Worm (Caenorhabditis elegans) whole organism, L4 larva: Measurements from ENCODE around the gene srh-34.
A peak's percentile ranks its signal among the peaks of the same experiment; 100 is the strongest.

Experiments
- F49E8.2 ChIP-seq: sonication (generic microtip); optimal IDR thresholded peaks from 2 replicates; lab custom pipeline; 2016; ENCODE audit warnings: missing compliant biosample characterization, mild to moderate bottlenecking, missing genetic modification characterization, borderline replicate concordance
- R02D3.7 ChIP-seq: fragments of 150-350 bp; sonication (generic microtip); optimal IDR thresholded peaks from 3 replicates; lab custom pipeline; 2014; ENCODE audit warnings: missing biosample characterization, missing genetic modification characterization
- ZK337.2 ChIP-seq: fragments of 200-800 bp; sonication (Bioruptor generic); IDR thresholded peaks from 2 replicates; pipeline ENCODE4 v1.3.6; 2022; ENCODE audit warnings: missing genetic modification reagents, missing genetic modification characterization, missing compliant biosample characterization
- aha-1 ChIP-seq: fragments of 150-350 bp; peaks from one replicate; lab custom pipeline; 2014; ENCODE audit warnings: missing biosample characterization, missing genetic modification characterization
- ama-1 ChIP-seq: fragments of 150-350 bp; optimal IDR thresholded peaks from 2 replicates; lab custom pipeline; 2014; ENCODE audit warnings: inconsistent platforms, mixed read lengths
- ceh-32 ChIP-seq: sonication (generic microtip); optimal IDR thresholded peaks from 2 replicates; lab custom pipeline; 2016; ENCODE audit warnings: mild to moderate bottlenecking, missing genetic modification characterization, missing compliant biosample characterization; ENCODE audit not compliant: poor library complexity
- ceh-62 ChIP-seq: sonication (generic microtip); optimal IDR thresholded peaks from 2 replicates; lab custom pipeline; 2017; ENCODE audit warnings: missing biosample characterization, missing genetic modification characterization
- ceh-82 ChIP-seq: sonication (generic microtip); optimal IDR thresholded peaks from 2 replicates; lab custom pipeline; 2017; ENCODE audit warnings: missing biosample characterization, missing genetic modification characterization
- ces-1 ChIP-seq: fragments of 150-350 bp; sonication (generic microtip); optimal IDR thresholded peaks from 4 replicates; lab custom pipeline; 2014; ENCODE audit warnings: missing biosample characterization, missing genetic modification reagents, missing genetic modification characterization
- cey-2 ChIP-seq: sonication (generic microtip); optimal IDR thresholded peaks from 3 replicates; lab custom pipeline; 2017; ENCODE audit warnings: missing genetic modification characterization, mild to moderate bottlenecking, missing compliant biosample characterization, antibody characterized with exemption, borderline replicate concordance; ENCODE audit not compliant: insufficient read depth
- ctbp-1 ChIP-seq: fragments of 200-800 bp; sonication (Bioruptor generic); IDR thresholded peaks from 2 replicates; pipeline ENCODE4 v1.3.6; 2022; ENCODE audit warnings: missing genetic modification reagents, missing genetic modification characterization, missing compliant biosample characterization
- daf-16 ChIP-seq, 3 experiments: sonication (generic microtip); optimal IDR thresholded peaks; 2 replicates each; lab custom pipeline; 2016 to 2017; ENCODE audit warnings: missing genetic modification characterization in 3 of 3, missing genetic modification reagents in 3 of 3, mild to moderate bottlenecking in 2 of 3, missing compliant biosample characterization in 2 of 3, missing biosample characterization in 1 of 3, moderate library complexity in 1 of 3
- daf-19 ChIP-seq: fragments of 200-800 bp; sonication (Bioruptor generic); conservative IDR thresholded peaks from 2 replicates; pipeline ENCODE4 v1.3.6; 2022; ENCODE audit warnings: missing genetic modification characterization, missing compliant biosample characterization
- daf-8 ChIP-seq: fragments of 200-800 bp; sonication (Bioruptor generic); IDR thresholded peaks from 2 replicates; pipeline ENCODE4 v1.3.6; 2022; ENCODE audit warnings: missing genetic modification characterization, missing compliant biosample characterization
- dpl-1 ChIP-seq: fragments of 150-350 bp; optimal IDR thresholded peaks from 2 replicates; lab custom pipeline; 2014; ENCODE audit warnings: missing biosample characterization, missing genetic modification reagents, missing genetic modification characterization
- duxl-1 ChIP-seq: sonication (generic microtip); optimal IDR thresholded peaks from 2 replicates; lab custom pipeline; 2016; ENCODE audit warnings: mild to moderate bottlenecking, missing genetic modification characterization, moderate library complexity, missing compliant biosample characterization; ENCODE audit not compliant: poor library complexity
- dve-1 ChIP-seq: sonication (generic microtip); optimal IDR thresholded peaks from 2 replicates; lab custom pipeline; 2017; ENCODE audit warnings: antibody characterized with exemption, mild to moderate bottlenecking, missing genetic modification characterization, missing compliant biosample characterization; ENCODE audit not compliant: insufficient read depth
- egl-43 ChIP-seq: fragments of 200-800 bp; sonication (Bioruptor generic); IDR thresholded peaks from 2 replicates; pipeline ENCODE4 v1.3.6; 2022; ENCODE audit warnings: missing genetic modification reagents, missing genetic modification characterization, missing compliant biosample characterization
- fkh-10 ChIP-seq: fragments of 150-350 bp; optimal IDR thresholded peaks from 2 replicates; lab custom pipeline; 2014; ENCODE audit warnings: missing biosample characterization, missing genetic modification reagents, missing genetic modification characterization
- fos-1 ChIP-seq: fragments of 150-350 bp; optimal IDR thresholded peaks from 2 replicates; lab custom pipeline; 2014; ENCODE audit warnings: missing biosample characterization, missing genetic modification characterization
- lim-7 ChIP-seq: fragments of 200-800 bp; sonication (Bioruptor generic); IDR thresholded peaks from 2 replicates; pipeline ENCODE4 v1.3.6; 2022; ENCODE audit warnings: missing genetic modification characterization, missing compliant biosample characterization
- lin-13 ChIP-seq: fragments of 150-350 bp; optimal IDR thresholded peaks from 2 replicates; lab custom pipeline; 2014; ENCODE audit warnings: missing biosample characterization, missing genetic modification reagents, missing genetic modification characterization
- lin-29 ChIP-seq: fragments of 200-800 bp; sonication (Bioruptor generic); IDR thresholded peaks from 2 replicates; pipeline ENCODE4 v1.3.6; 2022; ENCODE audit warnings: missing genetic modification reagents, missing genetic modification characterization, missing compliant biosample characterization
- lin-39 ChIP-seq: fragments of 150-350 bp; optimal IDR thresholded peaks from 2 replicates; lab custom pipeline; 2014; ENCODE audit warnings: missing biosample characterization, missing genetic modification reagents, missing genetic modification characterization
- mdl-1 ChIP-seq, 2 experiments: fragments of 150-350 bp in 1 of 2; sonication (generic microtip) in 1 of 2; optimal IDR thresholded peaks; 2 replicates each; lab custom pipeline; 2014 to 2017; ENCODE audit warnings: missing biosample characterization in 2 of 2, missing genetic modification characterization in 2 of 2
- mdt-29 ChIP-seq: fragments of 200-800 bp; sonication (Bioruptor generic); IDR thresholded peaks from 2 replicates; pipeline ENCODE4 v1.3.6; 2022; ENCODE audit warnings: missing genetic modification reagents, missing genetic modification characterization, missing compliant biosample characterization
- mep-1 ChIP-seq: fragments of 150-350 bp; sonication (generic microtip); optimal IDR thresholded peaks from 3 replicates; lab custom pipeline; 2014; ENCODE audit warnings: missing biosample characterization, missing genetic modification characterization
- mes-2 ChIP-seq: sonication (generic microtip); optimal IDR thresholded peaks from 2 replicates; lab custom pipeline; 2016; ENCODE audit warnings: missing genotype, mild to moderate bottlenecking, missing genetic modification characterization, missing compliant biosample characterization; ENCODE audit not compliant: poor library complexity, severe bottlenecking
- nhr-102 ChIP-seq: sonication (generic microtip); optimal IDR thresholded peaks from 2 replicates; lab custom pipeline; 2016; ENCODE audit warnings: mild to moderate bottlenecking, missing genetic modification characterization, moderate library complexity, missing compliant biosample characterization
- nhr-48 ChIP-seq: sonication (generic microtip); optimal IDR thresholded peaks from 2 replicates; lab custom pipeline; 2016; ENCODE audit warnings: mild to moderate bottlenecking, missing genetic modification characterization, missing compliant biosample characterization
- nhr-6 ChIP-seq: fragments of 150-350 bp; optimal IDR thresholded peaks from 2 replicates; lab custom pipeline; 2014; ENCODE audit warnings: missing biosample characterization, missing genetic modification characterization
- saeg-2 ChIP-seq: fragments of 200-800 bp; sonication (Bioruptor generic); IDR thresholded peaks from 2 replicates; pipeline ENCODE4 v1.3.6; 2022; ENCODE audit warnings: missing genetic modification reagents, missing genetic modification characterization, missing compliant biosample characterization
- spr-3 ChIP-seq: fragments of 200-800 bp; sonication (Bioruptor generic); optimal IDR thresholded peaks from 2 replicates; lab custom pipeline; 2018; ENCODE audit warnings: mild to moderate bottlenecking, missing genetic modification characterization, missing compliant biosample characterization
- unc-130 ChIP-seq: sonication (generic microtip); optimal IDR thresholded peaks from 2 replicates; lab custom pipeline; 2016; ENCODE audit warnings: missing genetic modification reagents, missing genetic modification characterization, missing compliant biosample characterization
- unc-62 ChIP-seq, 3 experiments: fragments of 150-350 bp in 1 of 3; sonication (generic microtip); optimal IDR thresholded peaks in 2 of 3; peaks in 1 of 3; 1 replicate in 1 of 3; 2 replicates in 2 of 3; lab custom pipeline; 2014 to 2017; ENCODE audit warnings: missing biosample characterization in 3 of 3, missing genetic modification characterization in 3 of 3, missing genetic modification reagents in 3 of 3, missing genotype in 1 of 3
- zfp-2 ChIP-seq: sonication (generic microtip); optimal IDR thresholded peaks from 2 replicates; lab custom pipeline; 2016; ENCODE audit warnings: mild to moderate bottlenecking, missing genetic modification characterization, missing compliant biosample characterization
- zfp-3 ChIP-seq: fragments of 200-800 bp; sonication (Bioruptor generic); conservative IDR thresholded peaks from 2 replicates; pipeline ENCODE4 v1.3.6; 2022; ENCODE audit warnings: missing genetic modification reagents, missing genetic modification characterization, missing compliant biosample characterization
- zip-2 ChIP-seq: fragments of 150-350 bp; optimal IDR thresholded peaks from 2 replicates; lab custom pipeline; 2014; ENCODE audit warnings: missing biosample characterization, missing genetic modification characterization
- ztf-11 ChIP-seq: fragments of 150-350 bp; optimal IDR thresholded peaks from 2 replicates; lab custom pipeline; 2014; ENCODE audit warnings: missing biosample characterization, missing genetic modification characterization

The srh-34 gene

ce11 chrV:412820-413219 is 33.7 kb downstream of the srh-34 start:
- peak; percentile 95 for TF ChIP-seq aha-1
- TF ChIP-seq ces-1 (GFP tag; lab: Kevin White, UChicago) = no peak
- TF ChIP-seq ztf-11 (tag; lab: Kevin White, UChicago) = no peak
- TF ChIP-seq saeg-2 (GFP tag; lab: Robert Waterston, UW) = no peak

ce11 chrV:404210-404669 is 42.2 kb downstream of the srh-34 start, which contains the start of gene nhr-252:
TSS of gene nhr-252 (plus strand) at chrV:404619.
- TF ChIP-seq zip-2 (tag; lab: Kevin White, UChicago) (no peak), egl-43 (GFP tag; lab: Robert Waterston, UW) (no peak), mes-2 (tag; lab: Kevin White, UChicago) (no peak), nhr-6 (tag; lab: Kevin White, UChicago) (no peak), zfp-2 (tag; lab: Kevin White, UChicago) (no peak), spr-3 (no peak), nhr-48 (tag; lab: Kevin White, UChicago) (no peak), ceh-32 (no peak), lin-29 (GFP tag; lab: Robert Waterston, UW) (no peak), ZK337.2 (GFP tag; lab: Robert Waterston, UW) (no peak), lin-39 (tag; lab: Kevin White, UChicago) (no peak), ceh-82 (tag; lab: Kevin White, UChicago) (no peak), dve-1 (tag; lab: Kevin White, UChicago) (no peak), cey-2 (no peak), lim-7 (GFP tag; lab: Robert Waterston, UW) (no peak), F49E8.2 (no peak), ctbp-1 (GFP tag; lab: Robert Waterston, UW) (no peak)

DNA sequence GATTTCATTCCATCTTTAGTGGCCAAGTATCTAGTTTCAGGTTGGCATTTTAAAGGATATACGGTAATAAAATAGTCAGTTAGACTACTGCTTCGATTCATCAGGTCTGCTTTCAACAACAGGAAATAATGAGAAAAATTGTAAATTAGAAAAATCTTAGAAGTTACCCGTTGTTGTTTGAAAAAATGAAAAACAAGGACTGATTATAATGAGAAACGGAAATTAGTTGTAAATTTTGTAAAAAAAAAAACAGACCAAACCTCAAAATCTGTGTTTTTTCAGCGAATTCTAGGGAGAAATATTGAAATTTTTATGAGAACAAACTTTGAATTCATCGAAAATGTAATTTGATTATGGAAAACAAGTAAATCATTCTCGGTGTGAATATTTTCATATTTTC is 43.4 kb downstream of the srh-34 start, which contains the start of gene srh-62:
srh-62 (minus strand) TSS at position 101 of the 400 bp plus-strand sequence.
- TF ChIP-seq unc-130 (GFP tag; lab: Kevin White, UChicago) (no peak), zfp-3 (no peak), ZK337.2 (GFP tag; lab: Robert Waterston, UW) (no peak), ceh-62 (tag; lab: Kevin White, UChicago) (no peak), mdl-1 (tag; optimal IDR thresholded peaks at IDR 0.05; lab: Kevin White, UChicago) (no peak), nhr-102 (tag; lab: Kevin White, UChicago) (no peak), mep-1 (tag; lab: Kevin White, UChicago) (no peak), mdt-29 (no peak), fos-1 (tag; lab: Kevin White, UChicago) (no peak), dpl-1 (no peak), fkh-10 (GFP tag; lab: Kevin White, UChicago) (no peak), ama-1 (lab: Kevin White, UChicago) (no peak), daf-8 (GFP tag; lab: Robert Waterston, UW) (no peak), R02D3.7 (no peak), lin-13 (GFP tag; lab: Kevin White, UChicago) (no peak), mes-2 (tag; lab: Kevin White, UChicago) (no peak), daf-19 (GFP tag; lab: Robert Waterston, UW) (no peak), duxl-1 (tag; lab: Kevin White, UChicago) (no peak)

DNA sequence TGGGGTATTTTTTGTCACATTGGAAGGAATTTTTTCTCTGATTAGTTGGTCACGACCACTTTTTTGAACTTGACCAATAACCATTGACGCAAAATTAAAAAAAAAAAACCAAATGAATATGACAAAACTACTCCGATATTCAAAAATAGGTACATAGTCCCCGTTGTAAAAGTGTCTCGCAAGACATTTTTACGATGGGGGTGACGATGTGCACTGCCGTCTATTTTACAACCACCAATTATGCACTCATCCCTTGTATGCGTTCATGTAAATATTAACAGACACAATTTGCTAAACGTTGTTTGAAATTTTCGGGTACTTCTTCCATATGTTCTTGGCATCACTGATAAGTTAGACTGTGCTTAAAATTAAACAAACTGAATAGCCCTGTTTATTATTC is 46.8 kb downstream of the srh-34 start, which contains the start of gene scl-27:
scl-27 (plus strand) TSS at position 301 of the 400 bp plus-strand sequence.
- no peak for TF ChIP-seq daf-16 (GFP tag; optimal IDR thresholded peaks at IDR 0.05; lab: Kevin White, UChicago)
- TF ChIP-seq daf-16 (tag; optimal IDR thresholded peaks at IDR 0.05; lab: Kevin White, UChicago) = no peak
- peak in 1 of 2 experiments; percentile 11 for TF ChIP-seq unc-62 (GFP tag; optimal IDR thresholded peaks at IDR 0.05 in 1 of 2; lab: Kevin White, UChicago)
- TF ChIP-seq unc-62 (tag; optimal IDR thresholded peaks at IDR 0.05; lab: Kevin White, UChicago) = no peak
